Fruit fly (Drosophila melanogaster): ENCODE data around the gene CG15536.
A peak's percentile ranks its signal among the peaks of the same experiment; 100 is the strongest.

The CG15536 gene

dm6 chr3R:30386759-30387437, 38.1 kb downstream of the CG15536 start:
- TF ChIP-seq Pif1A (GFP tag; optimal IDR thresholded peaks at IDR 0.05) = peak; percentile 34
- TF ChIP-seq Ets98B (GFP tag; IDR thresholded peaks at IDR 0.05) = peak; percentile 46
- TF ChIP-seq Pif1B (GFP tag; optimal IDR thresholded peaks at IDR 0.05) = peak; percentile 55
- no peak for TF ChIP-seq D1 (tag; optimal IDR thresholded peaks at IDR 0.05)
- peak; percentile 89 for TF ChIP-seq CG4496 (GFP tag; IDR thresholded peaks at IDR 0.05)
- TF ChIP-seq CG8159 (tag; optimal IDR thresholded peaks at IDR 0.05) = peak; percentile 15
- no peak for TF ChIP-seq CG9948 (tag; optimal IDR thresholded peaks at IDR 0.05)
- peak; percentile 35 for TF ChIP-seq EcR (GFP tag; optimal IDR thresholded peaks at IDR 0.05)
- TF ChIP-seq Snoo (tag; optimal IDR thresholded peaks at IDR 0.05) = no peak
- TF ChIP-seq fd96Ca (GFP tag; IDR thresholded peaks at IDR 0.05) = no peak

- TF ChIP-seq CG34367 (tag; optimal IDR thresholded peaks at IDR 0.05) (no peak), D1 (tag; optimal IDR thresholded peaks at IDR 0.05) (no peak), gl (tag; optimal IDR thresholded peaks at IDR 0.05) (no peak), CG17806 (tag; optimal IDR thresholded peaks at IDR 0.05) (no peak), Pif1A (GFP tag; optimal IDR thresholded peaks at IDR 0.05) (no peak), EcR (GFP tag; optimal IDR thresholded peaks at IDR 0.05) (no peak), Ets98B (GFP tag; IDR thresholded peaks at IDR 0.05) (no peak), CG8159 (tag; optimal IDR thresholded peaks at IDR 0.05) (no peak), CG15710 (tag; optimal IDR thresholded peaks at IDR 0.05) (no peak), CG9948 (tag; optimal IDR thresholded peaks at IDR 0.05) (no peak), CG8301 (tag; optimal IDR thresholded peaks at IDR 0.05) (no peak), rn (GFP tag; IDR thresholded peaks at IDR 0.05) (no peak), Pif1B (GFP tag; optimal IDR thresholded peaks at IDR 0.05) (no peak), CG12605 (GFP tag; IDR thresholded peaks at IDR 0.05) (no peak), CG14655 (GFP tag; optimal IDR thresholded peaks at IDR 0.05) (no peak), CG10348 (GFP tag; IDR thresholded peaks at IDR 0.05) (no peak)
These were observed 39.4 kb downstream of the CG15536 start for dm6 chr3R:30385531-30385930.

dm6 chr3R:30383181-30383580, 41.8 kb downstream of the CG15536 start:
- no peak for TF ChIP-seq CG13204 (GFP tag; optimal IDR thresholded peaks at IDR 0.05)
